Fruit fly (Drosophila melanogaster) whole organism, wandering third instar larva: Measurements from ENCODE around the gene MAGE.
A peak's percentile ranks its signal among the peaks of the same experiment; 100 is the strongest.

ENCODE experiments used
- Abd-B ChIP-seq: fragments of >200 bp; optimal IDR thresholded peaks from 2 replicates; lab custom pipeline; 2017; ENCODE audit warnings: missing biosample characterization, missing genetic modification characterization
- CG32264 ChIP-seq: fragments of 200-800 bp; sonication (Bioruptor generic); optimal IDR thresholded peaks from 2 replicates; lab custom pipeline; 2016; ENCODE audit warnings: missing biosample characterization, missing genetic modification characterization
- CrebA ChIP-seq: fragments of 200-800 bp; sonication (Bioruptor generic); optimal IDR thresholded peaks from 2 replicates; lab custom pipeline; 2016; ENCODE audit warnings: missing biosample characterization, mild to moderate bottlenecking, missing genetic modification characterization, borderline replicate concordance
- Dfd ChIP-seq: fragments of >200 bp; optimal IDR thresholded peaks from 2 replicates; lab custom pipeline; 2017; ENCODE audit warnings: missing biosample characterization, missing genetic modification characterization
- Dif ChIP-seq: fragments of 200-275, 200-300 bp; sonication (Bioruptor generic); optimal IDR thresholded peaks from 2 replicates; lab custom pipeline; 2018; ENCODE audit warnings: missing biosample characterization, missing genetic modification characterization; ENCODE audit not compliant: partially characterized antibody
- HLH106 ChIP-seq: fragments of 200-800 bp; optimal IDR thresholded peaks from 3 replicates; lab custom pipeline; 2019; ENCODE audit warnings: missing biosample characterization, mild to moderate bottlenecking, missing genetic modification characterization, moderate library complexity
- Hnf4 ChIP-seq: fragments of 200-800 bp; sonication (Bioruptor generic); optimal IDR thresholded peaks from 2 replicates; lab custom pipeline; 2016; ENCODE audit warnings: missing biosample characterization, mild to moderate bottlenecking, missing genetic modification characterization
- Hr78 ChIP-seq: fragments of >200 bp; optimal IDR thresholded peaks from 2 replicates; lab custom pipeline; 2017; ENCODE audit warnings: missing biosample characterization, missing genetic modification characterization
- Hr83 ChIP-seq: fragments of 200-300 bp; sonication (Bioruptor generic); optimal IDR thresholded peaks from 2 replicates; lab custom pipeline; 2016; ENCODE audit warnings: missing biosample characterization, mild to moderate bottlenecking, missing genetic modification characterization, moderate library complexity; ENCODE audit not compliant: poor library complexity, severe bottlenecking
- Jra ChIP-seq: sonication (Bioruptor generic); optimal IDR thresholded peaks from 2 replicates; lab custom pipeline; 2016; ENCODE audit warnings: missing biosample characterization, missing genetic modification characterization
- Mio ChIP-seq: sonication (Bioruptor generic); optimal IDR thresholded peaks from 2 replicates; lab custom pipeline; 2016; ENCODE audit warnings: missing biosample characterization, missing genetic modification characterization
- Myc ChIP-seq: fragments of >200 bp; optimal IDR thresholded peaks from 2 replicates; lab custom pipeline; 2017
- N ChIP-seq: fragments of >200 bp; optimal IDR thresholded peaks from 2 replicates; lab custom pipeline; 2018; ENCODE audit warnings: missing biosample characterization, missing external identifiers, missing genetic modification characterization
- OdsH ChIP-seq: fragments of 200-800 bp; sonication (Bioruptor generic); optimal IDR thresholded peaks from 2 replicates; lab custom pipeline; 2016; ENCODE audit warnings: missing biosample characterization, mild to moderate bottlenecking, missing genetic modification characterization
- Sp1 ChIP-seq: fragments of 200-800 bp; sonication (Bioruptor generic); optimal IDR thresholded peaks from 3 replicates; lab custom pipeline; 2019; ENCODE audit warnings: missing biosample characterization, mild to moderate bottlenecking, missing genetic modification characterization, moderate library complexity
- Vsx2 ChIP-seq: fragments of 200-300, 225-300 bp; sonication (Bioruptor generic); optimal IDR thresholded peaks from 2 replicates; lab custom pipeline; 2018; ENCODE audit warnings: missing biosample characterization, missing genetic modification characterization; ENCODE audit not compliant: partially characterized antibody
- br ChIP-seq: fragments of 200-800 bp; sonication (Bioruptor generic); optimal IDR thresholded peaks from 2 replicates; lab custom pipeline; 2016; ENCODE audit warnings: missing biosample characterization, missing genetic modification characterization
- brk ChIP-seq: fragments of 200-800 bp; sonication (Bioruptor generic); optimal IDR thresholded peaks from 2 replicates; lab custom pipeline; 2016; ENCODE audit warnings: missing biosample characterization, mild to moderate bottlenecking, missing genetic modification characterization
- dl ChIP-seq, 2 experiments: fragments of 175-275, 200-275 bp in 1 of 2; fragments of 200-275 bp in 1 of 2; sonication (Bioruptor generic); optimal IDR thresholded peaks; lab custom pipeline; 2018; ENCODE audit warnings: mild to moderate bottlenecking in 2 of 2, missing biosample characterization in 2 of 2, missing genetic modification characterization in 2 of 2, moderate library complexity in 2 of 2; ENCODE audit not compliant: partially characterized antibody in 2 of 2, insufficient read depth in 1 of 2
- dmrt93B ChIP-seq: fragments of 200-800 bp; sonication (Bioruptor generic); optimal IDR thresholded peaks from 2 replicates; lab custom pipeline; 2018; ENCODE audit warnings: missing biosample characterization, mild to moderate bottlenecking, missing genetic modification characterization
- dsf ChIP-seq: sonication (Bioruptor generic); optimal IDR thresholded peaks from 2 replicates; lab custom pipeline; 2016; ENCODE audit warnings: missing biosample characterization, missing genetic modification characterization, borderline replicate concordance
- foxo ChIP-seq, 2 experiments: fragments of 200-800 bp; sonication (Bioruptor generic); optimal IDR thresholded peaks; 2 replicates in 1 of 2; 3 replicates in 1 of 2; lab custom pipeline; 2016 to 2017; ENCODE audit warnings: missing biosample characterization in 2 of 2, missing genetic modification characterization in 2 of 2
- fru ChIP-seq: fragments of 200-800 bp; sonication (Bioruptor generic); optimal IDR thresholded peaks from 3 replicates; lab custom pipeline; 2016; ENCODE audit warnings: missing biosample characterization, mild to moderate bottlenecking, missing genetic modification characterization
- h ChIP-seq: fragments of 200-800 bp; sonication (Bioruptor generic); optimal IDR thresholded peaks from 3 replicates; lab custom pipeline; 2016; ENCODE audit warnings: missing biosample characterization, mild to moderate bottlenecking, missing genetic modification characterization
- jim ChIP-seq: fragments of 175-275, 200-325 bp; sonication (Bioruptor generic); optimal IDR thresholded peaks from 2 replicates; lab custom pipeline; 2016; ENCODE audit warnings: missing biosample characterization, mild to moderate bottlenecking, missing genetic modification characterization
- lola ChIP-seq: fragments of >200 bp; optimal IDR thresholded peaks from 2 replicates; lab custom pipeline; 2017; ENCODE audit warnings: missing biosample characterization, missing genetic modification characterization
- pan ChIP-seq: fragments of >200 bp; optimal IDR thresholded peaks from 2 replicates; lab custom pipeline; 2017
- psq ChIP-seq: fragments of 200-800 bp; sonication (Bioruptor generic); optimal IDR thresholded peaks from 3 replicates; lab custom pipeline; 2017; ENCODE audit warnings: missing biosample characterization, mild to moderate bottlenecking, missing genetic modification characterization, moderate library complexity
- rgr ChIP-seq: fragments of 200-800 bp; sonication (Bioruptor generic); optimal IDR thresholded peaks from 3 replicates; lab custom pipeline; 2016; ENCODE audit warnings: missing biosample characterization, mild to moderate bottlenecking, missing genetic modification characterization
- sage ChIP-seq: fragments of 200-800 bp; sonication (Bioruptor generic); optimal IDR thresholded peaks from 2 replicates; lab custom pipeline; 2016; ENCODE audit warnings: missing biosample characterization, mild to moderate bottlenecking, missing genetic modification characterization
- sv ChIP-seq: fragments of 200-800 bp; sonication (Bioruptor generic); optimal IDR thresholded peaks from 3 replicates; lab custom pipeline; 2016; ENCODE audit warnings: missing biosample characterization, missing genetic modification characterization
- tai ChIP-seq: sonication (Bioruptor generic); optimal IDR thresholded peaks from 2 replicates; lab custom pipeline; 2016; ENCODE audit warnings: missing biosample characterization, missing genetic modification characterization
- usp ChIP-seq: fragments of >200 bp; optimal IDR thresholded peaks from 2 replicates; lab custom pipeline; 2017; ENCODE audit warnings: missing biosample characterization, missing genetic modification characterization
- woc ChIP-seq: sonication (Bioruptor generic); optimal IDR thresholded peaks from 2 replicates; lab custom pipeline; 2016; ENCODE audit warnings: missing biosample characterization, mild to moderate bottlenecking, missing genetic modification characterization

The MAGE gene

dm6 chr3R:7187093-7187912 is 32.3 kb upstream of the MAGE start:
- TF ChIP-seq fru (GFP tag; lab: Kevin White, UChicago) (no peak), Abd-B (GFP tag; lab: Kevin White, UChicago) (no peak), Mio (GFP tag; lab: Kevin White, UChicago) (no peak), sage (GFP tag; lab: Kevin White, UChicago) (no peak), Hr83 (no peak), CrebA (no peak), dsf (GFP tag; lab: Kevin White, UChicago) (no peak), Hnf4 (GFP tag; lab: Kevin White, UChicago) (no peak), h (GFP tag; lab: Kevin White, UChicago) (peak; percentile 21), usp (GFP tag; lab: Kevin White, UChicago) (no peak), Myc (lab: Kevin White, UChicago) (no peak), dmrt93B (GFP tag; lab: Kevin White, UChicago) (no peak), N (GFP tag; lab: Kevin White, UChicago) (no peak), Sp1 (GFP tag; lab: Kevin White, UChicago) (no peak), woc (GFP tag; lab: Kevin White, UChicago) (no peak), br (GFP tag; lab: Kevin White, UChicago) (no peak), Dif (peak; percentile 71), pan (lab: Kevin White, UChicago) (no peak), jim (no peak), sv (GFP tag; lab: Kevin White, UChicago) (no peak), dl (GFP tag; optimal IDR thresholded peaks at IDR 0.05; lab: Kevin White, UChicago; ENCODE audit: insufficient read depth in 1 of 2, partially characterized antibody in 2 of 2) (peak; percentile 4 to 70), Vsx2 (no peak), HLH106 (tag; lab: Kevin White, UChicago) (no peak), foxo (GFP tag; optimal IDR thresholded peaks at IDR 0.05; lab: Kevin White, UChicago) (no peak), brk (GFP tag; lab: Kevin White, UChicago) (no peak), psq (GFP tag; lab: Kevin White, UChicago) (peak; percentile 17), CG32264 (GFP tag; lab: Kevin White, UChicago) (no peak), lola (GFP tag; lab: Kevin White, UChicago) (no peak), Jra (GFP tag; lab: Kevin White, UChicago) (no peak), rgr (GFP tag; lab: Kevin White, UChicago) (no peak), OdsH (GFP tag; lab: Kevin White, UChicago) (peak; percentile 19), tai (GFP tag; lab: Kevin White, UChicago) (no peak)

DNA sequence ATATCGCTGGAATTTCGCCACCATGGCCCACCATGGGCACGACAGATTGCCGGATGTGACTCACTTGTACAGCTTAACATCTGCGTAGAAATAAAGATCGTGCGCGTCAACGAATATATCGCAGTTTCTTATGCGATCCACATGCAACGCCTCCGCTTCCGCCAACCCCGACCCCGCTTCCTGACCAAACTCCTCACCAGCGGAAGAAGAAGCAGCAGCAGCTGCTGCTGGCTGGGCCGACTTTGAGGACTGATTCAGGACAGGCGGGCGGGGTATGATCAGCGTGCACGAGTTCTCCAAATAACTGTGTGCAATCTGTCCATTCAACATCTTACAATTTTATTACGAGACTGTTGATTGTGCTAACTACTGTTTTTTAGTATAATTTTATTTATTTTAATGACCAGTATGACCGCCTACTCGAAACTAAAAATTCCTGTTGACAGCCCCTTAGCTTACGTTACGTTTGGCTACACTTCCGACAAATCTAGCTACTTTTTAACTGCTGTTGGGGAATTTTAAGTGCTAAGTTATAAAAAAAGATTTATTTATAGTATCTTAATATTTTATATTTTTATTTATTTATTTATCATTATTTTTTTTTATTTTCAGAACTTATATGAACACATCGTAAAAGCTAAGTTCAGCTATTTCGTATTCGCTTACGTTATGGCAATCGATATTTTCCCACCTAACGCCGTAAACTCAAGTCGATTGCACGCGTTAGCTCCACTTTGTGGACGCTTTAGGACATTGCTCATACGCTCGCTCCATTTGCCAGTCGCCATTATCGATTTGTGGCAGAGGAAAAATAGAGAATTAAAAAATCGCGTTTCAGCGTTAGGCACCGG is 31.5 kb upstream of the MAGE start, which contains the start of the genes CG10055 and lap:
CG10055 (minus strand) TSS at position 432 of the 851 bp plus-strand sequence.
lap (plus strand) TSS at position 753 of the 851 bp plus-strand sequence.
- TF ChIP-seq Hr83, result no peak
- peak; percentile 2 for TF ChIP-seq Myc (lab: Kevin White, UChicago)
- peak; percentile 4 for TF ChIP-seq woc (GFP tag; lab: Kevin White, UChicago)

dm6 chr3R:7174755-7175154 is 19.8 kb upstream of the MAGE start:
- TF ChIP-seq foxo (GFP tag; optimal IDR thresholded peaks at IDR 0.05; lab: Kevin White, UChicago), result no peak
- no peak for TF ChIP-seq Jra (GFP tag; lab: Kevin White, UChicago)
- no peak for TF ChIP-seq Dfd
- TF ChIP-seq h (GFP tag; lab: Kevin White, UChicago), result no peak
- TF ChIP-seq Hr78 (GFP tag; lab: Kevin White, UChicago), result no peak
- no peak for TF ChIP-seq dl (GFP tag; optimal IDR thresholded peaks at IDR 0.05; lab: Kevin White, UChicago; ENCODE audit: insufficient read depth in 1 of 2, partially characterized antibody in 2 of 2)
- TF ChIP-seq lola (GFP tag; lab: Kevin White, UChicago), result no peak
- no peak for TF ChIP-seq HLH106 (tag; lab: Kevin White, UChicago)
- TF ChIP-seq N (GFP tag; lab: Kevin White, UChicago), result no peak
- TF ChIP-seq br (GFP tag; lab: Kevin White, UChicago), result no peak
- no peak for TF ChIP-seq CrebA
- TF ChIP-seq usp (GFP tag; lab: Kevin White, UChicago), result no peak
- no peak for TF ChIP-seq Abd-B (GFP tag; lab: Kevin White, UChicago)
- no peak for TF ChIP-seq pan (lab: Kevin White, UChicago)
- no peak for TF ChIP-seq tai (GFP tag; lab: Kevin White, UChicago)
- TF ChIP-seq sv (GFP tag; lab: Kevin White, UChicago), result no peak
- no peak for TF ChIP-seq dsf (GFP tag; lab: Kevin White, UChicago)
- no peak for TF ChIP-seq Hnf4 (GFP tag; lab: Kevin White, UChicago)
- no peak for TF ChIP-seq brk (GFP tag; lab: Kevin White, UChicago)
